Fruit fly (Drosophila melanogaster): ENCODE results near the gene Membrin.

Gene Membrin

DNA sequence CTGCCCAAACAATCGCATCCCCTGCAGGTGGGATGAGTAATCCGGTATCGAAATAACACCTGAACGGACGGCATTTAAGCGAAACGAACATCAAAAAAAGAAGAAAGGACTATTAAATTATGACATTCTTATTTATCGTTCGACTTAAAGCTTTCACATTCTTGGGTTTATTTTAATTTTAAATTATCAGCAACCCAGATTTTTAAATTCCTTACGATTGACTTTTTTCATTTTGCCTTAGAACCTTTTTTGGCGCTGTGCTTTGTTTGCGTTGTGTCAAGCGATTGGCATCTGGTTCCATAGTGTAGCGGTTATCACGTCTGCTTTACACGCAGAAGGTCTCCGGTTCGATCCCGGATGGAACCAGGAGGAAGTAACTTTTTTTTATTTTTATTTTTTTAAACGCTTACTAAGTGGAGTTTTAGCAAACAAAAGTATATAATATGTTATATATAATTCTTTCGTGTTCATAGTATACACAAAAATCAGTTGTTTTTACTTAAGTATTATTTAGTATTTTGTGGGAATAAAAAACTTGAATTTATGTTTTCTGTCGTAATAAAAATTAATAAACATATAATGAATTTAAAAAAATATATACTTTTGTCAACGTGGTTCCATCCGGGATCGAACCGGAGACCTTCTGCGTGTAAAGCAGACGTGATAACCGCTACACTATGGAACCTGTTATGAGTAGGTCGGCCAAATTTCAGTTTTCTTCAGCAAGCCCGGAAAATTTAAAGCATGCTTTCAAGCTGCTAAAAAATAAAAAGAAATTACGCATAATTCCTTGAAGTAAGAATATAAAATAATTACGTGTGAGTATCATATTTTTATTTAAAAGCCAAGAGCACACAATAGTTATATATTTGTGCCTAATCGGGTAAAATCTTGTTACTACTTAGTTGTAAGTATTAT is 9.9 kb upstream of the Membrin start:
- peak; percentile 7 for TF ChIP-seq sage (GFP tag; optimal IDR thresholded peaks at IDR 0.05)
- no peak for TF ChIP-seq HLH106 (tag; optimal IDR thresholded peaks at IDR 0.05)

DNA sequence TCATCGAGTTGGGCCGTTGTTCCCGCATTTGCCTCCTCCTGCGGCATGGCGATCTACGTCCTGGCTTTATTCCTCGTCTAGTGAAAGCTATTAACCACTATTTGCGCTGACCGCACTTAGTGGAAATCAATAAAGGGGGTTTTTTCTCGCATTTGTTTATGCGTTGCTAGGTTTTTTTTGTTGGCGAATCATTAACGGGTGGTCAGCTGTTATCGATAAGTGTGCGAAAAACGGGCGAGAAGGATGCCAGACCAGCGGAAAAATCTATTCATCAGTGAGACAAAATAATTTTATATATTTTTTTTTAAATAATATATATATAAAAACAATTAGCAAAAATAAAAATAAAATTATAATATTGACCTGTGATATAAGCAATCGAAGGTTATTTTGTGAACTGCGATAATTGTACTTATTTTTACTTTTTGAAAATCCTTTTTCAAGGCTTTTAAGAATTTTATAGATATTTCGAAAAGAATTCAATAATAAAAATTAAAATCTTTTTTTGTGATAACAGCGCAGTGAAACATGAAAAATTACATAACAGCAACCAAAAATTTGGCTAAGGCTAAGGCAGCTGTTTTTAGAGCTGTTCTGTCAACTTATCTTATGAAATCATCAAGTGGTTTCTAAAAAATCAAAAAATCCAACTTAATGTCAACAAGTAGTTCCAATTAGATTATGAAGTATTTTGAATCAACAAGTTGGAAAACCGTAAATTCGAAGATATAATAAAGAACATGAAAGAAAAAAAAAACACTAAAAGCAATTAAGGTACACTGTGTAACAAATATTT is 6.8 kb upstream of the Membrin start, which contains the start of gene Klp64D:
Gene Klp64D (minus strand): TSS at position 185 of the 796 bp plus-strand sequence.
- TF ChIP-seq CG9705 (GFP tag; optimal IDR thresholded peaks at IDR 0.05) = no peak
- no peak for TF ChIP-seq jim (GFP tag; optimal IDR thresholded peaks at IDR 0.05)
- no peak for TF ChIP-seq sv (GFP tag; optimal IDR thresholded peaks at IDR 0.05)
- TF ChIP-seq HLH106 (tag; optimal IDR thresholded peaks at IDR 0.05) = peak; percentile 51
- no peak for TF ChIP-seq CrebA (GFP tag; optimal IDR thresholded peaks at IDR 0.05; ENCODE audit: borderline replicate concordance)
- peak in 1 of 2 experiments; percentile 48 for TF ChIP-seq foxo (GFP tag; optimal IDR thresholded peaks at IDR 0.05)
- no peak for TF ChIP-seq ey (GFP tag; optimal IDR thresholded peaks at IDR 0.05)
- TF ChIP-seq GATAd (GFP tag; optimal IDR thresholded peaks at IDR 0.05) = no peak
- TF ChIP-seq Rel (GFP tag; optimal IDR thresholded peaks at IDR 0.05) = no peak
- TF ChIP-seq Rel (tag; optimal IDR thresholded peaks at IDR 0.05) = peak; percentile 98
- TF ChIP-seq rgr (GFP tag; optimal IDR thresholded peaks at IDR 0.05) = peak; percentile 15
- TF ChIP-seq h (GFP tag; optimal IDR thresholded peaks at IDR 0.05) = peak; percentile 37
- peak; percentile 29 for TF ChIP-seq Sp1 (GFP tag; optimal IDR thresholded peaks at IDR 0.05)

DNA sequence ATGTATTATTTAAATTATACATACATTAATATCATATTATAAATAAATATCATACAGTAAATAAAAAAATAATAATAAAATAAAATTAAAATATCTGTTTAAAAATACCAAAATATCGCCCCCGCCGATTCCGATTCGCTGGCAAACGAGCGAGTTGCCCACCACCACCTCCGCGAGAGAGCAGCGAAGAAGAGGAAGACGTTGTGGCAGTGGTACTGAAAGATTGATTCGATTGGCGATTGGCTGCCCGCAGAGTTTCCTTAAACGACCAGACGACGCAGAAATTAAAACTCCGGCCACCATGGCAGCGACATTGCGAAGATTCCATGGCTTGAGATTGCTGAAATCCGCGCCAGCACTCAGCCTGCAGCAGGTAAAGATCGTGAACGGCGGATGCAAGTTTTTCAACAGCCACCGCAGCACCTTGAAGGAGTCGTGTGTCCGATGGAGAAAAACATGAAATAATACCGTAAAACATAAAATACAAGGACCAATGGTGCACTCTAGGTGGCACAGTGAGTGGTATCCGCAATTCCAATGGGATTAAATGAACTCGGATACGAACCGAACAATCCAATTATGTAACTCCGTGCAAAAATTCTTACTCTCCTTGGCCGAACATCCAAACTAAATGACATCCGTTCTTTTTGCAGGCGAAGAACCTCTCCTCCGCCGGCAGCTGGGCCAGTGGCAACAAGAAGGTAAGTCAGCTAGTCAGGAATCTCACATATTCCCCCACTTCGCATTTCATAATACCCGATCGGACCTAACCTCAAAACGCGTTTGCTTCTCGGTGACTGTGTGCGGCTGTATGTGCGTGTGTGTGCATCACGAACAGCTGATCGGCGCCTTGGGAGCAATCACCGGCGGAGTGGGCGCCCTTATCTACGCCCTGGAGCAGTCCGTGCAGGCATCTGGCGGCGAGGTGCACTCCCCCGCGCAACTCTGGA is 5.9 kb upstream of the Membrin start, which contains the start of gene Cyt-c1:
Gene Cyt-c1 (plus strand): TSS at position 173 of the 950 bp plus-strand sequence.
- TF ChIP-seq Rel (GFP tag; optimal IDR thresholded peaks at IDR 0.05) (no peak), Rel (tag; optimal IDR thresholded peaks at IDR 0.05) (peak; percentile 21), Hr83 (GFP tag; optimal IDR thresholded peaks at IDR 0.05; ENCODE audit: poor library complexity, severe bottlenecking) (no peak)

DNA sequence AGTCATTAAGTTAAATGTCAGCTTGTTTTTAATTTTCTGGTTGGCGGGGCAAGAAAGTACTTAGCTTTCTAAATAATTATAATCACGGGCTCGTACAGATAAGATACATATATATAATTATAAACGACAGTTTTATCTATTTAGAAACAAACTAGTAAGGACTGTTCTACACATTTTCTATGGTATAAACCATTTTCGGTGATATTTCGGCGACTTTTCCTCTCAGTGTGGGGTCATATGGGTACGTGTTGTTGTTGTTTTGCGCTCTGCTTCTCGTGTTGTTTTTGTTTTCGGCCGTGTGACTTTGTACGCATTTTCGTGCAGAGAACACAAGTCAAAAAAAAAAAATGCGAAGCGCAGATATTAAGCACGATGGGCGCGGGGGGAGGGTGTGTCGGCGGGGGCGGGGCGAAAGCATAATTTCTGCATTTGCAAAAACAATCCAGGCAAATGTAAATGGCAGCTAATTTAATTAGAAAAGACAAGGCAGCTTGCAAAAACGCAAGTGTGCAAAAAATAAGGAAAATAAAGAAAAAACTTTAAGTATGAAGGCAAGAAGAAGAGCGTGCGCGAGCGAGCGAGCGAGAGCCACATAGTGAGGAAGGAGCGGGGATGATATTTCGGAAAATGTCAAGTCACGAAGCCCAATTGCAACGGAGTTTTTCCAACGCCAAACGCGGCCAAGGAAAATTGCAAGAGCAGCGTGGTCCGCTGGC is 933 bp upstream of the Membrin start:
- TF ChIP-seq HLH106 (tag; optimal IDR thresholded peaks at IDR 0.05) (no peak), Myc (optimal IDR thresholded peaks at IDR 0.05) (no peak), Rel (GFP tag; optimal IDR thresholded peaks at IDR 0.05) (no peak), Rel (tag; optimal IDR thresholded peaks at IDR 0.05) (peak; percentile 13), brk (GFP tag; optimal IDR thresholded peaks at IDR 0.05) (no peak), lola (GFP tag; optimal IDR thresholded peaks at IDR 0.05) (no peak), h (GFP tag; optimal IDR thresholded peaks at IDR 0.05) (peak; percentile 73), jim (GFP tag; optimal IDR thresholded peaks at IDR 0.05) (no peak), Dfd (GFP tag; optimal IDR thresholded peaks at IDR 0.05) (no peak), usp (GFP tag; optimal IDR thresholded peaks at IDR 0.05) (no peak), Dif (GFP tag; optimal IDR thresholded peaks at IDR 0.05; ENCODE audit: partially characterized antibody) (no peak), foxo (GFP tag; optimal IDR thresholded peaks at IDR 0.05) (peak in 1 of 2 experiments; percentile 29), ey (GFP tag; optimal IDR thresholded peaks at IDR 0.05) (peak; percentile 42), N (GFP tag; optimal IDR thresholded peaks at IDR 0.05) (no peak), rgr (GFP tag; optimal IDR thresholded peaks at IDR 0.05) (peak; percentile 51), Sp1 (GFP tag; optimal IDR thresholded peaks at IDR 0.05) (peak; percentile 13), br (GFP tag; optimal IDR thresholded peaks at IDR 0.05) (peak; percentile 31), fru (GFP tag; optimal IDR thresholded peaks at IDR 0.05) (no peak), dsf (GFP tag; optimal IDR thresholded peaks at IDR 0.05; ENCODE audit: borderline replicate concordance) (no peak), Vsx2 (GFP tag; optimal IDR thresholded peaks at IDR 0.05; ENCODE audit: partially characterized antibody) (no peak), CrebA (GFP tag; optimal IDR thresholded peaks at IDR 0.05; ENCODE audit: borderline replicate concordance) (no peak), sv (GFP tag; optimal IDR thresholded peaks at IDR 0.05) (peak; percentile 18), Jra (GFP tag; optimal IDR thresholded peaks at IDR 0.05) (no peak), sage (GFP tag; optimal IDR thresholded peaks at IDR 0.05) (peak; percentile 22), dmrt93B (GFP tag; optimal IDR thresholded peaks at IDR 0.05) (no peak), CG32264 (GFP tag; optimal IDR thresholded peaks at IDR 0.05) (no peak), Hr78 (GFP tag; optimal IDR thresholded peaks at IDR 0.05) (no peak), Hnf4 (GFP tag; optimal IDR thresholded peaks at IDR 0.05) (peak; percentile 60), GATAd (GFP tag; optimal IDR thresholded peaks at IDR 0.05) (no peak), woc (GFP tag; optimal IDR thresholded peaks at IDR 0.05) (no peak), psq (GFP tag; optimal IDR thresholded peaks at IDR 0.05) (peak; percentile 76), Hr83 (GFP tag; optimal IDR thresholded peaks at IDR 0.05; ENCODE audit: poor library complexity, severe bottlenecking) (no peak), CG9705 (GFP tag; optimal IDR thresholded peaks at IDR 0.05) (no peak), Abd-B (GFP tag; optimal IDR thresholded peaks at IDR 0.05) (no peak)

Measured in whole organism, wandering third instar larva.